Fruit fly (Drosophila melanogaster): ENCODE measurements around the gene tmod.

DNA sequence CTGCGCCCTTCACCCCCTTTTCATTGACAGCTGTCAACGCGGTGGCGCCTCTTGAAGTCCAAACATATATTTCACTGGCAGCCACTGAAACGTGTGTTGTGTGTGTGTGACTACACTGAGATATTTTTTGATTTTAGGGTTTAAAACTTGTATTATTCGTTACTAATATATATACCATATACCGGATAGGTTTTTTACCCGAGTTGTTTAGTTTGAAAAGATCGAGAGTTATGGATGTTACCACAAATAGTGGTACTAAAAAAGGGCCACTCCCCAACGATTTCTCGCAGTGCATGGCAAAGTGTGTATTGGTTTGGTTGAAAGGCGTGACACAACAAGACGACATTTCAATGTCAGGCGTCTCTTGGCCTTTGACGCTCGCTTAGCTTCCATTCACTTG is 4.0 kb downstream of the tmod start:
- TF ChIP-seq CG8301 (tag; optimal IDR thresholded peaks at IDR 0.05): no peak
- TF ChIP-seq CG15710 (tag; optimal IDR thresholded peaks at IDR 0.05): no peak
- TF ChIP-seq CG13204 (GFP tag; optimal IDR thresholded peaks at IDR 0.05): no peak
- no peak for TF ChIP-seq Ets98B (GFP tag; IDR thresholded peaks at IDR 0.05)
- no peak for TF ChIP-seq Pif1A (GFP tag; optimal IDR thresholded peaks at IDR 0.05)
- TF ChIP-seq rn (GFP tag; IDR thresholded peaks at IDR 0.05): no peak
- TF ChIP-seq CG34367 (tag; optimal IDR thresholded peaks at IDR 0.05): no peak
- no peak for TF ChIP-seq D1 (tag; optimal IDR thresholded peaks at IDR 0.05)

All from whole organism, pupa.